Worm (Caenorhabditis elegans) whole organism, L3 larva: ENCODE data around the gene F59A6.2.

Experiments
- nhr-11 ChIP-seq: fragments of 150-350 bp; optimal IDR thresholded peaks from 2 replicates; lab custom pipeline; 2014; ENCODE audit warnings: missing biosample characterization, missing genetic modification characterization
- nhr-76 ChIP-seq: fragments of 150-350 bp; sonication (generic microtip); optimal IDR thresholded peaks from 5 replicates; lab custom pipeline; 2014; ENCODE audit warnings: missing biosample characterization, missing genetic modification characterization

- TF ChIP-seq nhr-76 (tag; lab: Kevin White, UChicago) = no peak
- no peak for TF ChIP-seq nhr-11
These were observed 26.2 kb downstream of the F59A6.2 start, which contains the start of gene F33G12.7 for ce11 chrII:5040631-5041156.
